Worm (Caenorhabditis elegans): ENCODE data around the gene spe-26.

spe-26 gene

DNA sequence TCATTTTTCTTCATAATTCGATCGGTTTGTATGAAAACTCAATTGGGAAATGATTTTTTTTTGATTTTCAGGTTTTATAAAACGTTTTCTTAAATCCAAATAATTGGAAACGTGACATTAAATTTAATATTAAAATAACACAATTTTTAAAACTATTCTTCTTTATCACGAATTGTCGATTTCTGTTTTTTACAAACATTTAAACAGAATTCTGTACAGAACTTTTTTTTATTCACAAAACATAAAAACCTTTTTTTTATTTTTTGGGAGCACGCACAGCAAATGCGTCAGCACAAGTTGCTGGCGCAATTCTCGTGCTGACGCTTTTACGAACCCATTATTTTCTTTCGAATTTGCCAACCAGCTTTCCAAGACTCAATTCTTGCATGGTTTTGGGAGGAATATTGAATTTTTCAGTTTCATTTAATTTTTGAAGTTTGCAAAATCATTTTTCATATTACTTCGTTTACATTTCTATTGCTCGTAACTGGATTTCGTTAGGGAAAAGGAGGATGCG, 17.9 kb downstream of the spe-26 start, which contains the start of gene mpz-5 (continued):
- TF ChIP-seq lsy-2 (tag; optimal IDR thresholded peaks at IDR 0.05) (peak; percentile 82 to 83), ztf-11 (tag; optimal IDR thresholded peaks at IDR 0.05) (no peak), unc-30 (tag; optimal IDR thresholded peaks at IDR 0.05) (no peak), fkh-4 (tag; optimal IDR thresholded peaks at IDR 0.05; ENCODE audit: borderline replicate concordance) (no peak), aha-1 (tag; optimal IDR thresholded peaks at IDR 0.05) (no peak), hlh-4 (tag; optimal IDR thresholded peaks at IDR 0.05) (no peak), mdl-1 (tag; optimal IDR thresholded peaks at IDR 0.05) (peak in 1 of 2 experiments; percentile 51), grh-1 (GFP tag; IDR thresholded peaks at IDR 0.05) (peak; percentile 10; the same call in 1 of the 2 replicates), ceh-90 (tag; optimal IDR thresholded peaks at IDR 0.05) (no peak), rnt-1 (tag; optimal IDR thresholded peaks at IDR 0.05) (peak; percentile 87), egl-27 (tag; optimal IDR thresholded peaks at IDR 0.05) (no peak), ceh-88 (GFP tag; IDR thresholded peaks at IDR 0.05) (peak; percentile 51), tbx-2 (tag; optimal IDR thresholded peaks at IDR 0.05) (peak; percentile 83), snu-23 (GFP tag; optimal IDR thresholded peaks at IDR 0.05) (peak; percentile 85), nhr-71 (tag; optimal IDR thresholded peaks at IDR 0.05) (peak; percentile 88), nhr-11 (tag; optimal IDR thresholded peaks at IDR 0.05) (no peak), pag-3 (tag; optimal IDR thresholded peaks at IDR 0.05; ENCODE audit: borderline replicate concordance, insufficient read depth) (peak; percentile 18), nhr-77 (tag; optimal IDR thresholded peaks at IDR 0.05) (peak; percentile 12), egl-13 (tag; optimal IDR thresholded peaks at IDR 0.05) (peak; percentile 43), lir-3 (tag; optimal IDR thresholded peaks at IDR 0.05; ENCODE audit: poor library complexity) (peak; percentile 23), C34B4.2 (tag; optimal IDR thresholded peaks at IDR 0.05) (no peak), zag-1 (tag; optimal IDR thresholded peaks at IDR 0.05) (no peak), efl-1 (optimal IDR thresholded peaks at IDR 0.05) (peak; percentile 71 to 77), efl-1 (GFP tag; optimal IDR thresholded peaks at IDR 0.05 in 1 of 2) (peak; percentile 72 to 97), ama-1 (optimal IDR thresholded peaks at IDR 0.05) (no peak), lin-14 (GFP tag; optimal IDR thresholded peaks at IDR 0.05) (peak; percentile 79), blmp-1 (tag; optimal IDR thresholded peaks at IDR 0.05) (peak; percentile 66), nhr-20 (tag; optimal IDR thresholded peaks at IDR 0.05) (peak; percentile 79), alr-1 (tag; optimal IDR thresholded peaks at IDR 0.05; ENCODE audit: borderline replicate concordance) (no peak), lin-39 (tag; optimal IDR thresholded peaks at IDR 0.05) (peak; percentile 46), nhr-76 (tag; optimal IDR thresholded peaks at IDR 0.05) (no peak), irx-1 (tag; optimal IDR thresholded peaks at IDR 0.05) (peak; percentile 71), pax-3 (tag; optimal IDR thresholded peaks at IDR 0.05) (no peak), ceh-8 (GFP tag; optimal IDR thresholded peaks at IDR 0.05) (peak; percentile 7), jun-1 (tag; optimal IDR thresholded peaks at IDR 0.05) (no peak), mef-2 (tag; optimal IDR thresholded peaks at IDR 0.05) (peak; percentile 12), swsn-7 (tag; optimal IDR thresholded peaks at IDR 0.05) (peak; percentile 83), sox-4 (tag; optimal IDR thresholded peaks at IDR 0.05) (peak; percentile 37), fkh-8 (tag; optimal IDR thresholded peaks at IDR 0.05) (peak; percentile 30), fkh-10 (GFP tag; optimal IDR thresholded peaks at IDR 0.05) (no peak), pqm-1 (tag; optimal IDR thresholded peaks at IDR 0.05) (no peak), elt-2 (tag; optimal IDR thresholded peaks at IDR 0.05) (peak; percentile 47)

DNA sequence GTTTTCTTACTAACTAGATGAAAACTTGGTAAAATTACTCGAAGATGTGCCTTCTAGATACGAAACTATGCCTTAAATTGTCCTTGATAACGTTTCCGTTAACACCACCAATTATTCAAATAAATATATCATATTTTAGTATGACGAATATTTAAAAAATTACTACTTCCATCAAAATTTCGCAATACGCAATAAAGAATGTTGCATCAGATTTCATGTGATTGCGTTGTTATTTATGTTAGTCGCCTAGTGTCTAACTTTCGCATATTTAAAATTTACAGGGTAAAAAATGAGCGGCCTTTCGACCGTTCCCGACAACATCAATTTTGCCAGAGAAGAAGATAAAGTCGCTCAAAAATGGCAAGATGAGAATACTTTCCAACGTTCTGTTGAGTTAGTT, 23.4 kb downstream of the spe-26 start, which contains the start of gene iars-1:
Gene iars-1 (plus strand): TSS at position 276 of the 400 bp plus-strand sequence.
- TF ChIP-seq isw-1 (GFP tag; IDR thresholded peaks at IDR 0.05) (no peak), dpl-1 (GFP tag; optimal IDR thresholded peaks at IDR 0.05) (no peak), lin-15B (tag; optimal IDR thresholded peaks at IDR 0.05) (no peak)
